Fruit fly (Drosophila melanogaster) whole organism, embryonic: ENCODE results near the gene Trhn.

Experiments used
- BEAF-32 ChIP-seq: fragments of 200-800 bp; sonication (Bioruptor generic); optimal IDR thresholded peaks from 3 replicates; lab custom pipeline; 2017; ENCODE audit warnings: missing biosample characterization, missing genetic modification characterization, mild to moderate bottlenecking, moderate library complexity, missing genetic modification reagents
- CG16779 ChIP-seq: fragments of 200-800 bp; sonication (Bioruptor generic); IDR thresholded peaks from 2 replicates; pipeline ENCODE4 v1.3.6; 2022; ENCODE audit warnings: missing biosample characterization, missing genetic modification characterization
- crp ChIP-seq, 2 experiments: fragments of 200-800 bp; sonication (Bioruptor generic); optimal IDR thresholded peaks; 2 replicates in 1 of 2; 3 replicates in 1 of 2; lab custom pipeline; 2017; ENCODE audit warnings: missing biosample characterization in 2 of 2, missing genetic modification characterization in 2 of 2, mild to moderate bottlenecking in 1 of 2, moderate library complexity in 1 of 2
- grn ChIP-seq: fragments of 200-800 bp; sonication (Bioruptor generic); optimal IDR thresholded peaks from 3 replicates; lab custom pipeline; 2017; ENCODE audit warnings: missing biosample characterization, missing genetic modification characterization
- knrl ChIP-seq: fragments of 200-800 bp; sonication (Bioruptor generic); IDR thresholded peaks from 3 replicates; pipeline ENCODE4 v1.3.6; 2022; ENCODE audit warnings: missing biosample characterization, missing genetic modification characterization; ENCODE audit not compliant: partially characterized antibody
- luna ChIP-seq: fragments of 200-800 bp; sonication (Bioruptor generic); optimal IDR thresholded peaks from 2 replicates; lab custom pipeline; 2016; ENCODE audit warnings: missing biosample characterization, missing genetic modification characterization

DNA sequence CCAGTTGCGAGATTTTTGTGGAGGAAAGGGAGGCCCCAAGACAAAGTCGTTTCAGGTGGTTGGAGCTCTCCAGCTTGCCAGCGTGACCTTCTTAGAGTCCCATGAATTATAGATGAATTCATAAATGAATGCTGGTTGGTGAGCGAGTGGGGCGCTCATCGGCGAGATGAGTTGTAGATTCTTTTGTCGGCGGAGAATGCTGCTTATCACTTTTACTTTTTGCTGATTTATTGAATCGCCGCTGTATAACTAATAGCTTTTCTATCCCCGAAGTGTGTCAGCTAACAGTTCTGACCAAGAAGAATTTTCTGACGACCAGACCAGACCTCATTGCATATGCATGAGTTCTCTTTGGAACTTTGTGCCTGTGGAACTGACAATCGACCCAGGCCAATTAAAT lies 19.1 kb upstream of the Trhn start:
- TF ChIP-seq grn (GFP tag; lab: Kevin White, UChicago) (no peak), BEAF-32 (no peak), CG16779 (GFP tag; lab: Robert Waterston, UW) (no peak), knrl (GFP tag; lab: Robert Waterston, UW) (no peak), luna (no peak), crp (GFP tag; optimal IDR thresholded peaks at IDR 0.05; lab: Kevin White, UChicago) (no peak)
